Worm (Caenorhabditis elegans) whole organism, L4/young adult: ENCODE measurements around the gene best-21.
"Not testable (repeated sequence)": the region's sequence is repeated elsewhere in the genome, so short reads cannot be mapped to it uniquely, and the experiment has no call there.

Source experiments
- dao-5 ChIP-seq: sonication (generic microtip); optimal IDR thresholded peaks from 2 replicates; lab custom pipeline; 2016; ENCODE audit warnings: missing genotype, missing genetic modification characterization, moderate library complexity, missing compliant biosample characterization
- him-1 ChIP-seq: sonication (generic microtip); optimal IDR thresholded peaks from 2 replicates; lab custom pipeline; 2016; ENCODE audit warnings: missing genotype, missing genetic modification reagents, missing genetic modification characterization, missing compliant biosample characterization

ce11 chrIV:15318982-15319381 lies 16.7 kb downstream of the best-21 start, which contains the start of gene Y73F8A.14:
- not testable (repeated sequence) for TF ChIP-seq him-1, dao-5 (tag; lab: Kevin White, UChicago)
